Worm (Caenorhabditis elegans) whole organism, L3 larva: Measurements from ENCODE around the gene cutl-29.

Source experiments
- ZK546.5 ChIP-seq: sonication (generic microtip); optimal IDR thresholded peaks from 2 replicates; lab custom pipeline; 2017; ENCODE audit warnings: missing biosample characterization, missing genetic modification characterization
- ama-1 ChIP-seq: fragments of 150-350 bp; optimal IDR thresholded peaks from 2 replicates; lab custom pipeline; 2018
- ceh-16 ChIP-seq: sonication (generic microtip); optimal IDR thresholded peaks from 2 replicates; lab custom pipeline; 2017; ENCODE audit warnings: missing biosample characterization, missing genetic modification characterization
- daf-12 ChIP-seq: fragments of 150-350 bp; optimal IDR thresholded peaks from 2 replicates; lab custom pipeline; 2014; ENCODE audit warnings: missing biosample characterization, missing genetic modification reagents, missing genetic modification characterization
- nhr-11 ChIP-seq: fragments of 150-350 bp; optimal IDR thresholded peaks from 2 replicates; lab custom pipeline; 2014; ENCODE audit warnings: missing biosample characterization, missing genetic modification characterization
- nhr-12 ChIP-seq: fragments of 150-350 bp; optimal IDR thresholded peaks from 2 replicates; lab custom pipeline; 2014; ENCODE audit warnings: missing biosample characterization, missing genetic modification characterization
- nhr-237 ChIP-seq: fragments of 150-350 bp; optimal IDR thresholded peaks from 2 replicates; lab custom pipeline; 2014; ENCODE audit warnings: missing biosample characterization, missing genetic modification characterization
- tbx-2 ChIP-seq: sonication (generic microtip); optimal IDR thresholded peaks from 2 replicates; lab custom pipeline; 2016; ENCODE audit warnings: mild to moderate bottlenecking, missing genetic modification characterization, missing compliant biosample characterization
- unc-39 ChIP-seq: sonication (generic microtip); optimal IDR thresholded peaks from 4 replicates; lab custom pipeline; 2017; ENCODE audit warnings: missing biosample characterization, missing genetic modification characterization
- unc-62 ChIP-seq: fragments of 150-350 bp; sonication (generic microtip); optimal IDR thresholded peaks from 4 replicates; lab custom pipeline; 2014; ENCODE audit warnings: missing biosample characterization, missing genetic modification reagents, missing genetic modification characterization
- ztf-11 ChIP-seq: fragments of 150-350 bp; optimal IDR thresholded peaks from 2 replicates; lab custom pipeline; 2014; ENCODE audit warnings: missing biosample characterization, missing genetic modification characterization

- TF ChIP-seq ama-1 (lab: Kevin White, UChicago) (no peak), ceh-16 (tag; lab: Kevin White, UChicago) (no peak), tbx-2 (no peak), unc-39 (no peak), unc-62 (GFP tag; lab: Kevin White, UChicago) (no peak), daf-12 (tag; lab: Kevin White, UChicago) (no peak), nhr-12 (no peak), ZK546.5 (tag; lab: Kevin White, UChicago) (no peak), ztf-11 (tag; lab: Kevin White, UChicago) (no peak), nhr-237 (tag; lab: Kevin White, UChicago) (no peak), nhr-11 (no peak)
These were observed 24.7 kb downstream of the cutl-29 start, which contains the start of gene kqt-2 for ce11 chrX:8246126-8246525.
